Fruit fly (Drosophila melanogaster): ENCODE results near the gene fy.

The fy gene

DNA sequence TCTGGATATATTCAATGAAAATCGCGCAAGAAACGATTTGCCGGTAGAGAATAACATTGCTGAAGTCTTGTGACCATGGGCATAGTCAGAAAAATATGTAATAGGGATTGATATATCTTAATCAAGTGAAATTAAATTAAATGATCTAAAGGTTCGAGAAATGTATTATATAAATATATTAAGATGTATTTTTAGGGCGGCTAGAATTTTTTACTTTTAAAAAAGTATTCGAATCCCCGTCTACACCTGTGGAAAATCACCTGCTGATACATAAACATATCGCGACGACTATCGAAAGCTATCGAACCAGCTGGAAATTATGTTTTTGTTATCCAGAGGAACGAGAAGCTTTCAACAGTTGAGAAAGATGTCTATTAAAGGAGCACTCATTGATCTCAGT is 26.4 kb downstream of the fy start, which contains the start of the genes CG13390 and CG17294 (continued):
- TF ChIP-seq nmo (GFP tag; optimal IDR thresholded peaks at IDR 0.05) = peak; percentile 100
- peak; percentile 86 for TF ChIP-seq Dll (GFP tag; IDR thresholded peaks at IDR 0.05; ENCODE audit: partially characterized antibody)
- peak; percentile 99 for TF ChIP-seq CG6689 (GFP tag; IDR thresholded peaks at IDR 0.05)
- peak; percentile 99 for TF ChIP-seq CG6272 (GFP tag; IDR thresholded peaks at IDR 0.05)
- peak; percentile 97 for TF ChIP-seq kni (GFP tag; optimal IDR thresholded peaks at IDR 0.05)
- peak; percentile 99 for TF ChIP-seq ase (GFP tag; IDR thresholded peaks at IDR 0.05)
- peak; percentile 99 for TF ChIP-seq grau (tag; optimal IDR thresholded peaks at IDR 0.05)
- TF ChIP-seq hkb (optimal IDR thresholded peaks at IDR 0.05) = no peak
- TF ChIP-seq hkb (GFP tag; IDR thresholded peaks at IDR 0.05) = peak; percentile 100
- TF ChIP-seq mam (GFP tag; optimal IDR thresholded peaks at IDR 0.05) = peak; percentile 97
- peak; percentile 100 for TF ChIP-seq Ada2b (GFP tag; IDR thresholded peaks at IDR 0.05)
- peak; percentile 65 for TF ChIP-seq Dref (GFP tag; IDR thresholded peaks at IDR 0.05)
- peak; percentile 95 for TF ChIP-seq Nf-YC (tag; optimal IDR thresholded peaks at IDR 0.05)
- TF ChIP-seq GATAe (GFP tag; conservative IDR thresholded peaks at IDR 0.05) = peak; percentile 99
- TF ChIP-seq Rfx (GFP tag; IDR thresholded peaks at IDR 0.05) = peak; percentile 100
- TF ChIP-seq Dek (tag; optimal IDR thresholded peaks at IDR 0.05) = peak; percentile 100
- TF ChIP-seq CG7928 (GFP tag; optimal IDR thresholded peaks at IDR 0.05) = peak; percentile 87
- peak; percentile 100 for TF ChIP-seq Fer1 (GFP tag; optimal IDR thresholded peaks at IDR 0.05)
- TF ChIP-seq Ravus (GFP tag; IDR thresholded peaks at IDR 0.05) = peak; percentile 99
- peak; percentile 100 for TF ChIP-seq NfI (GFP tag; optimal IDR thresholded peaks at IDR 0.05)
- TF ChIP-seq CG17829 (tag; optimal IDR thresholded peaks at IDR 0.05) = peak; percentile 100
- no peak for TF ChIP-seq usp (GFP tag; optimal IDR thresholded peaks at IDR 0.05)
- TF ChIP-seq MTF-1 (GFP tag; optimal IDR thresholded peaks at IDR 0.05; ENCODE audit: borderline replicate concordance) = peak; percentile 99
- TF ChIP-seq CG11093 (GFP tag; IDR thresholded peaks at IDR 0.05) = peak; percentile 99
- TF ChIP-seq lola (GFP tag; optimal IDR thresholded peaks at IDR 0.05) = peak in 1 of 3 experiments; percentile 99
- TF ChIP-seq pita (GFP tag; optimal IDR thresholded peaks at IDR 0.05) = no peak
- peak; percentile 99 for TF ChIP-seq CG6813 (GFP tag; optimal IDR thresholded peaks at IDR 0.05)
- TF ChIP-seq CG32532 (GFP tag; IDR thresholded peaks at IDR 0.05) = peak; percentile 100
- peak; percentile 57; the same call in 1 of the 4 replicates for TF ChIP-seq chinmo (GFP tag; IDR thresholded peaks at IDR 0.05; ENCODE audit: partially characterized antibody)
- peak; percentile 96 for TF ChIP-seq CG4707 (GFP tag; optimal IDR thresholded peaks at IDR 0.05)
- peak; percentile 99 for TF ChIP-seq CG43689 (GFP tag; IDR thresholded peaks at IDR 0.05)
- peak; percentile 100 for TF ChIP-seq H15 (GFP tag; IDR thresholded peaks at IDR 0.05)
- peak; percentile 97 for TF ChIP-seq Ets65A (GFP tag)
- peak; percentile 100 for TF ChIP-seq tgo (GFP tag; IDR thresholded peaks at IDR 0.05)
- peak; percentile 97 for TF ChIP-seq dan (GFP tag; IDR thresholded peaks at IDR 0.05)
- TF ChIP-seq NK7.1 (GFP tag; optimal IDR thresholded peaks at IDR 0.05) = peak; percentile 92
- peak; percentile 64 for TF ChIP-seq CG6791 (GFP tag; IDR thresholded peaks at IDR 0.05; ENCODE audit: partially characterized antibody)
- no peak for TF ChIP-seq cad (GFP tag; optimal IDR thresholded peaks at IDR 0.05)
- TF ChIP-seq da (GFP tag; optimal IDR thresholded peaks at IDR 0.05) = peak; percentile 92
- TF ChIP-seq Vsx1 (GFP tag; optimal IDR thresholded peaks at IDR 0.05) = peak; percentile 98
- TF ChIP-seq exex (tag; optimal IDR thresholded peaks at IDR 0.05) = peak; percentile 98
- TF ChIP-seq vfl (GFP tag; optimal IDR thresholded peaks at IDR 0.05) = peak; percentile 96
- peak; percentile 86 for TF ChIP-seq fu2 (GFP tag; optimal IDR thresholded peaks at IDR 0.05)
- peak; percentile 98 for TF ChIP-seq schlank (tag; optimal IDR thresholded peaks at IDR 0.05)
- TF ChIP-seq CG3163 (GFP tag; optimal IDR thresholded peaks at IDR 0.05) = peak; percentile 71
- peak; percentile 95 for TF ChIP-seq Dip3 (GFP tag; optimal IDR thresholded peaks at IDR 0.05)
- TF ChIP-seq CG13123 (GFP tag; optimal IDR thresholded peaks at IDR 0.05) = peak; percentile 98
- peak; percentile 98 for TF ChIP-seq CG10543 (GFP tag; optimal IDR thresholded peaks at IDR 0.05)
- TF ChIP-seq CG6654 (GFP tag; optimal IDR thresholded peaks at IDR 0.05) = peak; percentile 93
- peak; percentile 86 for TF ChIP-seq repo (GFP tag; optimal IDR thresholded peaks at IDR 0.05)
- peak; percentile 98 for TF ChIP-seq CkIIα-i1 (GFP tag; IDR thresholded peaks at IDR 0.05)
